Worm (Caenorhabditis elegans) whole organism, L2 larva: ENCODE measurements around the gene fbxa-209.

Experiments
- ZK546.5 ChIP-seq: sonication (generic microtip); optimal IDR thresholded peaks from 2 replicates; lab custom pipeline; 2017; ENCODE audit warnings: missing biosample characterization, missing genetic modification characterization
- skn-1 ChIP-seq: sonication (generic microtip); optimal IDR thresholded peaks from 2 replicates; lab custom pipeline; 2017; ENCODE audit warnings: missing biosample characterization, missing genetic modification characterization
- unc-55 ChIP-seq: fragments of 150-350 bp; sonication (generic microtip); optimal IDR thresholded peaks from 3 replicates; lab custom pipeline; 2014; ENCODE audit warnings: missing biosample characterization, missing genetic modification reagents, missing genetic modification characterization

DNA sequence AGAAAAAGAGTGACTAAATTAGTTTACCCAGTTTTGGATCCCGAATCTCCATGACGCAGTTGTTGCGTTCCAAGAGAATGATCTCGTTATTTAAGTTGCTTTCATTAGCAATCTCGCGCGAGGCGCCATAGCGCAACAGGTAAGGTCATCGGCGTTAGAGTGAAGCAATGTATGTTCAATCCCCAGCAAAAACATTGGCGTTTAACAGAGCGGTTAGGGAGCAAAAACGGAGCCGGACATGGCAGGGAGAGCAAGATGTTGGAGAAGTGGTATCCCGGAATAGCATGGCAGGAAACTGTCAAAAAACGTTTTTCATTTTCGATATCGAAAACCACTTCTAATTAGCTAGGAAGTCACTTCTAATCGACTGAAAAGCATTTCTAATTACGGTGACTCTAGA, 27.5 kb upstream of the fbxa-209 start:
- TF ChIP-seq skn-1 (tag; lab: Kevin White, UChicago) (no peak), unc-55 (GFP tag; lab: Kevin White, UChicago) (no peak), ZK546.5 (tag; lab: Kevin White, UChicago) (no peak)
